Worm (Caenorhabditis elegans): ENCODE data around the gene gtl-2.

ce11 chrIV:11314885-11315284 is 41.6 kb downstream of the gtl-2 start, which contains the start of the genes B0035.3, B0035.22 and pfd-4:
- TF ChIP-seq med-1 (GFP tag; optimal IDR thresholded peaks at IDR 0.05; ENCODE audit: insufficient read depth) (no peak), ztf-29 (GFP tag; IDR thresholded peaks at IDR 0.05) (no peak), flt-1 (GFP tag; IDR thresholded peaks at IDR 0.05) (no peak), klf-2 (GFP tag; conservative IDR thresholded peaks at IDR 0.05) (no peak), tab-1 (GFP tag; IDR thresholded peaks at IDR 0.05) (no peak), ztf-23 (GFP tag; IDR thresholded peaks at IDR 0.05) (no peak)
